Fruit fly (Drosophila melanogaster) whole organism, wandering third instar larva: ENCODE measurements around the gene CG12071.

Source experiments
- GATAd ChIP-seq: sonication (Bioruptor generic); optimal IDR thresholded peaks from 2 replicates; lab custom pipeline; 2016; ENCODE audit warnings: missing biosample characterization, missing genetic modification characterization
- OdsH ChIP-seq: fragments of 200-800 bp; sonication (Bioruptor generic); optimal IDR thresholded peaks from 2 replicates; lab custom pipeline; 2016; ENCODE audit warnings: missing biosample characterization, mild to moderate bottlenecking, missing genetic modification characterization
- h ChIP-seq: fragments of 200-800 bp; sonication (Bioruptor generic); optimal IDR thresholded peaks from 3 replicates; lab custom pipeline; 2016; ENCODE audit warnings: missing biosample characterization, mild to moderate bottlenecking, missing genetic modification characterization
- lola ChIP-seq: fragments of >200 bp; optimal IDR thresholded peaks from 2 replicates; lab custom pipeline; 2017; ENCODE audit warnings: missing biosample characterization, missing genetic modification characterization

dm6 chr3R:30842639-30843476, 38.0 kb downstream of the CG12071 start:
- TF ChIP-seq GATAd (GFP tag; lab: Kevin White, UChicago) (no peak), h (GFP tag; lab: Kevin White, UChicago) (no peak), OdsH (GFP tag; lab: Kevin White, UChicago) (peak; percentile 48), lola (GFP tag; lab: Kevin White, UChicago) (no peak)
